Worm (Caenorhabditis elegans) whole organism, L4 larva: ENCODE results near the gene rpb-11.

ENCODE experiments used
- D1046.2 ChIP-seq: fragments of 200-800 bp; sonication (Bioruptor generic); IDR thresholded peaks from 2 replicates; pipeline ENCODE4 v1.3.6; 2022; ENCODE audit warnings: missing genetic modification characterization, missing compliant biosample characterization
- F37D6.2 ChIP-seq: sonication (generic microtip); optimal IDR thresholded peaks from 2 replicates; lab custom pipeline; 2016; ENCODE audit warnings: mild to moderate bottlenecking, missing genetic modification characterization, missing compliant biosample characterization
- F49E8.2 ChIP-seq: sonication (generic microtip); optimal IDR thresholded peaks from 2 replicates; lab custom pipeline; 2016; ENCODE audit warnings: missing compliant biosample characterization, mild to moderate bottlenecking, missing genetic modification characterization, borderline replicate concordance
- ZK337.2 ChIP-seq: fragments of 200-800 bp; sonication (Bioruptor generic); IDR thresholded peaks from 2 replicates; pipeline ENCODE4 v1.3.6; 2022; ENCODE audit warnings: missing genetic modification reagents, missing genetic modification characterization, missing compliant biosample characterization
- arid-1 ChIP-seq: fragments of 200-800 bp; sonication (Bioruptor generic); conservative IDR thresholded peaks from 2 replicates; pipeline ENCODE4 v1.3.6; 2022; ENCODE audit warnings: missing genetic modification reagents, missing genetic modification characterization, missing compliant biosample characterization
- attf-4 ChIP-seq: sonication (generic microtip); optimal IDR thresholded peaks from 3 replicates; lab custom pipeline; 2017; ENCODE audit warnings: missing biosample characterization, missing genetic modification characterization
- cey-2 ChIP-seq: sonication (generic microtip); optimal IDR thresholded peaks from 3 replicates; lab custom pipeline; 2017; ENCODE audit warnings: missing genetic modification characterization, mild to moderate bottlenecking, missing compliant biosample characterization, antibody characterized with exemption, borderline replicate concordance; ENCODE audit not compliant: insufficient read depth
- ctbp-1 ChIP-seq: fragments of 200-800 bp; sonication (Bioruptor generic); IDR thresholded peaks from 2 replicates; pipeline ENCODE4 v1.3.6; 2022; ENCODE audit warnings: missing genetic modification reagents, missing genetic modification characterization, missing compliant biosample characterization
- daf-16 ChIP-seq, 3 experiments: sonication (generic microtip); optimal IDR thresholded peaks; 2 replicates each; lab custom pipeline; 2016 to 2017; ENCODE audit warnings: missing genetic modification characterization in 3 of 3, missing genetic modification reagents in 3 of 3, mild to moderate bottlenecking in 2 of 3, missing compliant biosample characterization in 2 of 3, missing biosample characterization in 1 of 3, moderate library complexity in 1 of 3
- dmd-6 ChIP-seq: fragments of 200-800 bp; sonication (Bioruptor generic); IDR thresholded peaks from 2 replicates; pipeline ENCODE4 v1.3.6; 2022; ENCODE audit warnings: missing genetic modification reagents, missing genetic modification characterization, missing compliant biosample characterization
- dpl-1 ChIP-seq: fragments of 150-350 bp; optimal IDR thresholded peaks from 2 replicates; lab custom pipeline; 2014; ENCODE audit warnings: missing biosample characterization, missing genetic modification reagents, missing genetic modification characterization
- dve-1 ChIP-seq: sonication (generic microtip); optimal IDR thresholded peaks from 2 replicates; lab custom pipeline; 2017; ENCODE audit warnings: antibody characterized with exemption, mild to moderate bottlenecking, missing genetic modification characterization, missing compliant biosample characterization; ENCODE audit not compliant: insufficient read depth
- hif-1 ChIP-seq, 2 experiments: sonication (generic microtip); optimal IDR thresholded peaks; 2 replicates each; lab custom pipeline; 2016 to 2017; ENCODE audit warnings: missing compliant biosample characterization in 2 of 2, missing genetic modification characterization in 2 of 2, missing genetic modification reagents in 2 of 2, missing genotype in 2 of 2, mild to moderate bottlenecking in 1 of 2
- hlh-11 ChIP-seq: fragments of 200-800 bp; sonication (Bioruptor generic); optimal IDR thresholded peaks from 2 replicates; lab custom pipeline; 2018; ENCODE audit warnings: mild to moderate bottlenecking, missing genetic modification characterization, missing compliant biosample characterization
- hlh-30 ChIP-seq: sonication (generic microtip); optimal IDR thresholded peaks from 2 replicates; lab custom pipeline; 2017; ENCODE audit warnings: antibody characterized with exemption, mild to moderate bottlenecking, missing genetic modification characterization, missing compliant biosample characterization; ENCODE audit not compliant: insufficient read depth
- hmg-1.1 ChIP-seq: fragments of 200-800 bp; sonication (Bioruptor generic); IDR thresholded peaks from 2 replicates; pipeline ENCODE4 v1.3.6; 2022; ENCODE audit warnings: missing genetic modification reagents, missing genetic modification characterization, missing compliant biosample characterization
- lin-38 ChIP-seq: fragments of 200-800 bp; sonication (Bioruptor generic); IDR thresholded peaks from 2 replicates; pipeline ENCODE4 v1.3.6; 2022; ENCODE audit warnings: missing genetic modification reagents, missing genetic modification characterization, missing compliant biosample characterization
- lir-3 ChIP-seq: sonication (generic microtip); optimal IDR thresholded peaks from 2 replicates; lab custom pipeline; 2016; ENCODE audit warnings: mild to moderate bottlenecking, missing genetic modification characterization, missing compliant biosample characterization
- lsy-2 ChIP-seq, 2 experiments: fragments of 150-350 bp in 1 of 2; sonication (generic microtip) in 1 of 2; optimal IDR thresholded peaks; 2 replicates each; lab custom pipeline; 2014 to 2017; ENCODE audit warnings: missing biosample characterization in 2 of 2, missing genetic modification characterization in 2 of 2
- madf-9 ChIP-seq: fragments of 200-800 bp; sonication (Bioruptor generic); conservative IDR thresholded peaks from 2 replicates; pipeline ENCODE4 v1.3.6; 2022; ENCODE audit warnings: missing genetic modification reagents, missing genetic modification characterization, missing compliant biosample characterization
- mdl-1 ChIP-seq, 2 experiments: fragments of 150-350 bp in 1 of 2; sonication (generic microtip) in 1 of 2; optimal IDR thresholded peaks; 2 replicates each; lab custom pipeline; 2014 to 2017; ENCODE audit warnings: missing biosample characterization in 2 of 2, missing genetic modification characterization in 2 of 2
- mep-1 ChIP-seq: fragments of 150-350 bp; sonication (generic microtip); optimal IDR thresholded peaks from 3 replicates; lab custom pipeline; 2014; ENCODE audit warnings: missing biosample characterization, missing genetic modification characterization
- mes-2 ChIP-seq: sonication (generic microtip); optimal IDR thresholded peaks from 2 replicates; lab custom pipeline; 2016; ENCODE audit warnings: missing genotype, mild to moderate bottlenecking, missing genetic modification characterization, missing compliant biosample characterization; ENCODE audit not compliant: poor library complexity, severe bottlenecking
- mxl-3 ChIP-seq: fragments of 200-800 bp; sonication (Bioruptor generic); optimal IDR thresholded peaks from 2 replicates; lab custom pipeline; 2018; ENCODE audit warnings: mild to moderate bottlenecking, missing genetic modification characterization, missing compliant biosample characterization
- nhr-10 ChIP-seq: fragments of 150-350 bp; optimal IDR thresholded peaks from 2 replicates; lab custom pipeline; 2014; ENCODE audit warnings: missing biosample characterization, missing genetic modification characterization
- nhr-11 ChIP-seq: fragments of 150-350 bp; optimal IDR thresholded peaks from 2 replicates; lab custom pipeline; 2014; ENCODE audit warnings: missing biosample characterization, missing genetic modification characterization
- nhr-25 ChIP-seq: sonication (generic microtip); optimal IDR thresholded peaks from 2 replicates; lab custom pipeline; 2017; ENCODE audit warnings: missing genetic modification characterization, mild to moderate bottlenecking, missing compliant biosample characterization, antibody characterized with exemption, moderate library complexity, borderline replicate concordance; ENCODE audit not compliant: insufficient read depth
- nhr-28 ChIP-seq: fragments of 150-350 bp; optimal IDR thresholded peaks from 2 replicates; lab custom pipeline; 2014; ENCODE audit warnings: missing biosample characterization, missing genetic modification characterization
- nhr-42 ChIP-seq: fragments of 200-800 bp; sonication (Bioruptor generic); IDR thresholded peaks from 2 replicates; pipeline ENCODE4 v1.3.6; 2022; ENCODE audit warnings: missing genetic modification characterization, missing compliant biosample characterization
- nhr-48 ChIP-seq: sonication (generic microtip); optimal IDR thresholded peaks from 2 replicates; lab custom pipeline; 2016; ENCODE audit warnings: mild to moderate bottlenecking, missing genetic modification characterization, missing compliant biosample characterization
- nhr-6 ChIP-seq: fragments of 150-350 bp; optimal IDR thresholded peaks from 2 replicates; lab custom pipeline; 2014; ENCODE audit warnings: missing biosample characterization, missing genetic modification characterization
- nhr-76 ChIP-seq: fragments of 150-350 bp; optimal IDR thresholded peaks from 2 replicates; lab custom pipeline; 2014; ENCODE audit warnings: missing biosample characterization, missing genetic modification characterization
- nhr-77 ChIP-seq: fragments of 150-350 bp; optimal IDR thresholded peaks from 2 replicates; lab custom pipeline; 2014; ENCODE audit warnings: missing biosample characterization, missing genetic modification characterization
- pqm-1 ChIP-seq: sonication (generic microtip); optimal IDR thresholded peaks from 2 replicates; lab custom pipeline; 2017; ENCODE audit warnings: missing biosample characterization, missing genetic modification characterization
- rbr-2 ChIP-seq: sonication (generic microtip); optimal IDR thresholded peaks from 2 replicates; lab custom pipeline; 2016; ENCODE audit warnings: missing genotype, missing genetic modification characterization, missing compliant biosample characterization
- sdz-12 ChIP-seq: fragments of 200-800 bp; sonication (Bioruptor generic); optimal IDR thresholded peaks from 2 replicates; lab custom pipeline; 2018; ENCODE audit warnings: mild to moderate bottlenecking, missing genetic modification characterization, missing compliant biosample characterization
- set-16 ChIP-seq: fragments of 200-800 bp; sonication (Bioruptor generic); IDR thresholded peaks from 2 replicates; pipeline ENCODE4 v1.3.6; 2022; ENCODE audit warnings: missing genetic modification reagents, missing genetic modification characterization, missing compliant biosample characterization
- tag-97 ChIP-seq: fragments of 200-800 bp; sonication (Bioruptor generic); IDR thresholded peaks from 2 replicates; pipeline ENCODE4 v1.3.6; 2022; ENCODE audit warnings: missing genetic modification characterization, missing compliant biosample characterization
- tra-1 ChIP-seq: fragments of 200-800 bp; sonication (Bioruptor generic); IDR thresholded peaks from 2 replicates; pipeline ENCODE4 v1.3.6; 2022; ENCODE audit warnings: missing genetic modification reagents, missing genetic modification characterization, missing compliant biosample characterization
- unc-130 ChIP-seq: sonication (generic microtip); optimal IDR thresholded peaks from 2 replicates; lab custom pipeline; 2016; ENCODE audit warnings: missing genetic modification reagents, missing genetic modification characterization, missing compliant biosample characterization
- unc-62 ChIP-seq, 3 experiments: fragments of 150-350 bp in 1 of 3; sonication (generic microtip); optimal IDR thresholded peaks in 2 of 3; peaks in 1 of 3; 1 replicate in 1 of 3; 2 replicates in 2 of 3; lab custom pipeline; 2014 to 2017; ENCODE audit warnings: missing biosample characterization in 3 of 3, missing genetic modification characterization in 3 of 3, missing genetic modification reagents in 3 of 3, missing genotype in 1 of 3
- vab-7 ChIP-seq: fragments of 200-800 bp; sonication (Bioruptor generic); IDR thresholded peaks from 2 replicates; pipeline ENCODE4 v1.3.6; 2022; ENCODE audit warnings: missing genetic modification reagents, missing genetic modification characterization, missing compliant biosample characterization
- zfp-2 ChIP-seq: sonication (generic microtip); optimal IDR thresholded peaks from 2 replicates; lab custom pipeline; 2016; ENCODE audit warnings: mild to moderate bottlenecking, missing genetic modification characterization, missing compliant biosample characterization
- zip-11 ChIP-seq: fragments of 200-800 bp; sonication (Bioruptor generic); IDR thresholded peaks from 2 replicates; pipeline ENCODE4 v1.3.6; 2022; ENCODE audit warnings: missing genetic modification characterization, missing compliant biosample characterization
- ztf-7 ChIP-seq: fragments of 150-350 bp; optimal IDR thresholded peaks from 2 replicates; lab custom pipeline; 2014; ENCODE audit warnings: missing biosample characterization, missing genetic modification characterization

Gene rpb-11

DNA sequence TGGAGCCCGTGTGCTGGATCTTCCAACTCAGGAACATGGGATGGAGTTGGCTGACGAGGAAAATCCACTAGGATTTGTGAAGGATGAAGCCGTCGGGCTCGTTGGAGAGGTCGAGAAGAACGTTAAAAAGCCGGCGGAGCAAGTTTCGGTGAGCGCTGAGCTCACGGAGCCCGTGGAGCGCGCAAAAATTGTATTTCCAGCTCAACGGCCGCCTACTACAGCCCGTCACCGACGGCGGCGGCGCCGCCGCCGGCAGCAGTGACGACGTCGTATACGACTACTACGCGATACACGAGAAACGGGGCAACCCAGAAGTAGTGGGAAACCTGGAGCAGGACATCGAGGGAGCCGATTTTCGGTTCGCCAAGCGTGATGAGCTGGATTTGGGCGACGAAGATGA lies 1.0 kb downstream of the rpb-11 start:
- TF ChIP-seq unc-62 (GFP tag; optimal IDR thresholded peaks at IDR 0.05 in 1 of 2; lab: Kevin White, UChicago) (peak in 1 of 2 experiments; percentile 59), unc-62 (tag; optimal IDR thresholded peaks at IDR 0.05; lab: Kevin White, UChicago) (no peak), nhr-48 (tag; lab: Kevin White, UChicago) (no peak), zip-11 (GFP tag; lab: Robert Waterston, UW) (peak; percentile 6; the same call in 1 of the 2 replicates), set-16 (GFP tag; lab: Robert Waterston, UW) (peak; percentile 88)

DNA sequence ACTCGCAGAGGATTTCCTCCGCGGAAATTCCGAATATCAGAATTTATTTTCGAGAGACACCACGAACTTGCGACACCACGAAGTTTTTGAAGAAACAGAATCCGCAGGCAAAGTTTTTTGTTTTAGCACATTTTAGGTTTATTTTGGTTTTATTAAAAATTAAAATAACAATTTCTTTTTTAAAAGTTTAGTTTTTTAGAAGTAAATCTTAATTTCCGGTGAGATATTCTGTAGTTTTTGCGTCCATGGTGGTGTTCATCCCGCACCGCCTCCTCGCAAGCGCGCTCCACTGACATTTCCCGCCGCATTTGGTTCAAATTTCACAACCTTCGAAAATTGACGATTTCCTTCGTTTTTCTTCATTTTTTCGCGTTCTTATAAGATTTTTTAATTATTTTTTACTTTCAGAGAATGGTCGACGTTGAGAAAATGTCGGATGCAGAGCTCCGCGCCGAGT lies 3.2 kb downstream of the rpb-11 start, which contains the start of gene lem-2:
TSS of gene lem-2 (plus strand) at position 407 of the 457 bp plus-strand sequence.
- peak in 1 of 2 experiments; percentile 59 for TF ChIP-seq unc-62 (GFP tag; optimal IDR thresholded peaks at IDR 0.05 in 1 of 2; lab: Kevin White, UChicago)
- TF ChIP-seq unc-62 (tag; optimal IDR thresholded peaks at IDR 0.05; lab: Kevin White, UChicago) = no peak
- TF ChIP-seq ztf-7 (tag; lab: Kevin White, UChicago) = no peak
- TF ChIP-seq mdl-1 (tag; optimal IDR thresholded peaks at IDR 0.05; lab: Kevin White, UChicago) = peak in 1 of 2 experiments; percentile 18
- TF ChIP-seq pqm-1 (tag; lab: Kevin White, UChicago) = no peak
- TF ChIP-seq nhr-6 (tag; lab: Kevin White, UChicago) = peak; percentile 22
- peak; percentile 1 for TF ChIP-seq nhr-25 (tag; lab: Kevin White, UChicago)
- peak; percentile 96 for TF ChIP-seq lin-38
- TF ChIP-seq arid-1 = 0 out of 2 replicates have a peak, but pooled peaks have one; percentile 33
- TF ChIP-seq nhr-77 (tag; lab: Kevin White, UChicago) = peak; percentile 84
- TF ChIP-seq nhr-76 (tag; lab: Kevin White, UChicago) = no peak
- TF ChIP-seq mes-2 = peak; percentile 87
- 0 out of 2 replicates have a peak, but pooled peaks have one; percentile 34 for TF ChIP-seq madf-9 (GFP tag; lab: Robert Waterston, UW)
- peak; percentile 89 for TF ChIP-seq dpl-1
- peak; percentile 73 for TF ChIP-seq rbr-2 (tag; lab: Kevin White, UChicago)
- no peak for TF ChIP-seq sdz-12
- peak; percentile 70 for TF ChIP-seq ZK337.2
- peak; percentile 37 for TF ChIP-seq F37D6.2 (tag; lab: Kevin White, UChicago)
- peak; percentile 38; the same call in 1 of the 2 replicates for TF ChIP-seq tra-1 (GFP tag; lab: Robert Waterston, UW)
- peak; percentile 25 for TF ChIP-seq F49E8.2
- TF ChIP-seq cey-2 (tag; lab: Kevin White, UChicago) = no peak
- peak in 1 of 2 experiments; percentile 92 for TF ChIP-seq hif-1 (tag; optimal IDR thresholded peaks at IDR 0.05; lab: Kevin White, UChicago)
- no peak for TF ChIP-seq nhr-10 (tag; lab: Kevin White, UChicago)
- peak; percentile 77 for TF ChIP-seq vab-7 (GFP tag; lab: Robert Waterston, UW)
- peak; percentile 13 to 76 for TF ChIP-seq lsy-2 (tag; optimal IDR thresholded peaks at IDR 0.05; lab: Kevin White, UChicago)
- TF ChIP-seq hmg-1.1 = peak; percentile 69
- TF ChIP-seq tag-97 = no peak
- TF ChIP-seq dmd-6 (GFP tag; lab: Robert Waterston, UW) = peak; percentile 39; the same call in 1 of the 2 replicates
- TF ChIP-seq attf-4 (tag; lab: Kevin White, UChicago) = no peak
- TF ChIP-seq ctbp-1 (GFP tag; lab: Robert Waterston, UW) = 0 out of 2 replicates have a peak, but pooled peaks have one; percentile 36
- no peak for TF ChIP-seq daf-16 (GFP tag; optimal IDR thresholded peaks at IDR 0.05; lab: Kevin White, UChicago)
- TF ChIP-seq daf-16 (tag; optimal IDR thresholded peaks at IDR 0.05; lab: Kevin White, UChicago) = no peak
- peak; percentile 30 for TF ChIP-seq nhr-11
- TF ChIP-seq mxl-3 = peak; percentile 30
- TF ChIP-seq dve-1 (tag; lab: Kevin White, UChicago) = peak; percentile 60
- TF ChIP-seq nhr-42 (GFP tag; lab: Robert Waterston, UW) = peak; percentile 69; the same call in 1 of the 2 replicates
- peak; percentile 47 for TF ChIP-seq hlh-30 (tag; lab: Kevin White, UChicago)
- TF ChIP-seq D1046.2 (GFP tag; lab: Robert Waterston, UW) = 0 out of 2 replicates have a peak, but pooled peaks have one; percentile 6
- TF ChIP-seq unc-130 (GFP tag; lab: Kevin White, UChicago) = peak; percentile 83
- peak; percentile 36 for TF ChIP-seq hlh-11 (tag; lab: Kevin White, UChicago)
- peak; percentile 54 for TF ChIP-seq zfp-2 (tag; lab: Kevin White, UChicago)
- TF ChIP-seq nhr-28 (tag; lab: Kevin White, UChicago) = peak; percentile 45
- TF ChIP-seq mep-1 (tag; lab: Kevin White, UChicago) = peak; percentile 73
- no peak for TF ChIP-seq lir-3 (tag; lab: Kevin White, UChicago)
- TF ChIP-seq, all 104 proteins: peak for 32
